Worm (Caenorhabditis elegans) whole organism, early embryonic: Measurements from ENCODE around the gene chil-1.

Source experiments
- B0310.2 ChIP-seq: sonication (generic microtip); optimal IDR thresholded peaks from 2 replicates; lab custom pipeline; 2016; ENCODE audit warnings: mild to moderate bottlenecking, missing genetic modification characterization, missing compliant biosample characterization
- F13C5.2 ChIP-seq: sonication (generic microtip); optimal IDR thresholded peaks from 2 replicates; lab custom pipeline; 2017; ENCODE audit warnings: mild to moderate bottlenecking, missing genetic modification characterization, inconsistent platforms, missing compliant biosample characterization
- ama-1 ChIP-seq: fragments of 150-350 bp; optimal IDR thresholded peaks from 2 replicates; lab custom pipeline; 2014
- ceh-13 ChIP-seq: fragments of 200-800 bp; sonication (Bioruptor generic); optimal IDR thresholded peaks from 2 replicates; lab custom pipeline; 2018; ENCODE audit warnings: mild to moderate bottlenecking, missing genetic modification characterization, missing compliant biosample characterization
- hmbx-1 ChIP-seq: sonication (generic microtip); optimal IDR thresholded peaks from 2 replicates; lab custom pipeline; 2016; ENCODE audit warnings: mild to moderate bottlenecking, missing genetic modification characterization, missing compliant biosample characterization
- hmg-4 ChIP-seq: fragments of 200-800 bp; sonication (Bioruptor generic); optimal IDR thresholded peaks from 2 replicates; lab custom pipeline; 2018; ENCODE audit warnings: mild to moderate bottlenecking, missing genetic modification characterization, missing compliant biosample characterization
- hnd-1 ChIP-seq: sonication (generic microtip); optimal IDR thresholded peaks from 2 replicates; lab custom pipeline; 2016; ENCODE audit warnings: missing genetic modification characterization, missing compliant biosample characterization
- pes-1 ChIP-seq: fragments of 200-800 bp; sonication (Bioruptor generic); IDR thresholded peaks from 2 replicates; pipeline ENCODE4 v1.3.6; 2022; ENCODE audit warnings: missing genetic modification reagents, missing genetic modification characterization, missing compliant biosample characterization
- tbx-11 ChIP-seq: fragments of 200-800 bp; sonication (Bioruptor generic); IDR thresholded peaks from 2 replicates; pipeline ENCODE4 v1.3.6; 2022; ENCODE audit warnings: missing genetic modification characterization, missing compliant biosample characterization
- tbx-37 ChIP-seq: fragments of 200-800 bp; sonication (Bioruptor generic); conservative IDR thresholded peaks from 2 replicates; pipeline ENCODE4 v1.3.6; 2022; ENCODE audit warnings: missing genetic modification reagents, missing genetic modification characterization, missing compliant biosample characterization
- tra-4 ChIP-seq: sonication (generic microtip); optimal IDR thresholded peaks from 2 replicates; lab custom pipeline; 2017; ENCODE audit warnings: missing genetic modification characterization, missing compliant biosample characterization

DNA sequence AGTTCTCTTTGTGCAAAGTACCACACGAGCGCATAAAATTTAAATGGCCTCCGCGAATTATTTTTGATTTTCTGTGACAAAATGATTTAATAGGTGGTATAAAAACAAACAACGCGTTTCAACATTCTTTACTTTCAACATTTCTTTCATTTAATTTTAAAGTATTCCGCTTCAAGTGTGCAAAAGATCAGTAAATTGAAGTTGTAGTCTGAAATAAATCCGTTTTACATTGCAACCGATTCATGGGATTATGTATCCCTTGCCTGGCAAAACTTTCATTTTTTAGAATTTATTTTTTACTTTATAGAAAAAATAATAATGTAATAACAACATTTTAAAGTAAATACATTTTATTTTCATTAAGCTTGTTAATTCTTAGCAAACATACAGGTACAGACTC is 28.2 kb upstream of the chil-1 start, which contains the start of gene F26C11.1:
- TF ChIP-seq ama-1 (no peak), B0310.2 (tag; lab: Kevin White, UChicago) (no peak), tbx-11 (GFP tag; lab: Robert Waterston, UW) (no peak), hmbx-1 (no peak), F13C5.2 (tag; lab: Kevin White, UChicago) (no peak), tra-4 (tag; lab: Kevin White, UChicago) (no peak), hmg-4 (GFP tag; lab: Kevin White, UChicago) (no peak), hnd-1 (tag; lab: Kevin White, UChicago) (no peak), pes-1 (GFP tag; lab: Robert Waterston, UW) (no peak), tbx-37 (GFP tag; lab: Robert Waterston, UW) (no peak), ceh-13 (GFP tag; lab: Kevin White, UChicago) (no peak)
